Worm (Caenorhabditis elegans): ENCODE results near the gene K11D9.3.

The K11D9.3 gene

DNA sequence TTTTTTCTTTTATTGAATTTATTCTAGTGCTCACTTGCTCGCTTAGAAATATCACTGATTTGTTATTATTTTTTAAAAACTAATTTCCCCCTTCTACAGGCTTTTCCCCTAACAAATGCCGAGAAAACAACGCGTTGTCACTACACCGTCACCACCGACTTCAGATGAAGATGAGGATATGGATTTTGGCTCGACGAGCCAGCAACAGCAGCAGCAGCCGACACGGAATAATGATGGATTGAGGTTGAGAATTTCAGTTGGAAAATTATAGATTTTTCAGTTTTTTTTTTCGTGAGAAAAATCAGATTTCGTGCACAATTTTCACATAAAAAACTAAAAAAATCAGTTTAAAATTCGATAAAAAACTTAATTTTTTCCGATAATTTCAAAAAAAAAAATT, 39.0 kb downstream of the K11D9.3 start, which contains the start of gene dpy-28:
Gene dpy-28 (plus strand): TSS at position 100 of the 400 bp plus-strand sequence.
- TF ChIP-seq ceh-36 (tag; optimal IDR thresholded peaks at IDR 0.05) (no peak), hnd-1 (tag; optimal IDR thresholded peaks at IDR 0.05) (no peak), sea-1 (GFP tag; conservative IDR thresholded peaks at IDR 0.05) (no peak), aly-1 (tag; optimal IDR thresholded peaks at IDR 0.05) (no peak), ama-1 (optimal IDR thresholded peaks at IDR 0.05) (no peak), hmg-4 (GFP tag; optimal IDR thresholded peaks at IDR 0.05) (no peak)

ce11 chrIII:10759050-10760023, 42.7 kb downstream of the K11D9.3 start, which contains the start of gene tasp-1:
TSS of gene tasp-1 (plus strand) at chrIII:10759307.
- TF ChIP-seq tra-4 (tag; optimal IDR thresholded peaks at IDR 0.05), result peak; percentile 70
- TF ChIP-seq aly-1 (tag; optimal IDR thresholded peaks at IDR 0.05), result peak; percentile 78
- peak; percentile 81 for TF ChIP-seq ceh-36 (tag; optimal IDR thresholded peaks at IDR 0.05)
- peak; percentile 74 for TF ChIP-seq hnd-1 (tag; optimal IDR thresholded peaks at IDR 0.05)
- TF ChIP-seq B0310.2 (tag; optimal IDR thresholded peaks at IDR 0.05), result peak; percentile 67
- TF ChIP-seq hmg-4 (GFP tag; optimal IDR thresholded peaks at IDR 0.05), result peak; percentile 98
- peak; percentile 92 for TF ChIP-seq pes-1 (GFP tag; IDR thresholded peaks at IDR 0.05)
- TF ChIP-seq tbx-11 (GFP tag; IDR thresholded peaks at IDR 0.05), result peak; percentile 91
- TF ChIP-seq flt-1 (GFP tag; IDR thresholded peaks at IDR 0.05), result peak; percentile 93
- TF ChIP-seq ama-1 (optimal IDR thresholded peaks at IDR 0.05), result no peak
- TF ChIP-seq sea-1 (GFP tag; conservative IDR thresholded peaks at IDR 0.05), result peak; percentile 96
- TF ChIP-seq ceh-13 (GFP tag; optimal IDR thresholded peaks at IDR 0.05), result peak; percentile 66
- peak; percentile 89 for TF ChIP-seq tbx-37 (GFP tag; conservative IDR thresholded peaks at IDR 0.05)
- TF ChIP-seq hmbx-1 (tag; optimal IDR thresholded peaks at IDR 0.05), result peak; percentile 75
- TF ChIP-seq ets-7 (tag; optimal IDR thresholded peaks at IDR 0.05), result peak; percentile 85
- peak; percentile 99 for TF ChIP-seq F13C5.2 (tag; optimal IDR thresholded peaks at IDR 0.05)
- peak; percentile 85 for TF ChIP-seq scrt-1 (GFP tag; IDR thresholded peaks at IDR 0.05)

DNA sequence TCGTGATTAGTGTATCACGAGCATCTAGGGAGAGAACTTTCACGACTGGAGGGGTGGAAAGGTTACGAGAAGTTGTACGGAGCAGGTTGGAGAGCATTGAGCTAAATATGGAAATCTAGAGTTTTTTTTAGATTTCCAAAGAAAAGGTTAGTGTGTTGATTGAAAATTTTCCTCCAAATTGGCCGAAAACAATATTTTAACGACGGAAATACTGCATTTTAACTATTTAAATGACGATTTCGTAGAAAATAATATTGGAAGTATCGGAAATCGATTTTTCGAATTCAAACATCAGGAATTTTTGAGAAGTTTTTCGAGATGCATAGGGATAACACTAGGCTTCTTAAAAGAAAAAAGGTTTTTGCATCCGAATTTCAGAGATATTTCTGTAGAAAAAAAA, 43.6 kb downstream of the K11D9.3 start, which contains the start of gene K01G5.10:
Gene K01G5.10 (minus strand): TSS at position 101 of the 400 bp plus-strand sequence.
- TF ChIP-seq scrt-1 (GFP tag; IDR thresholded peaks at IDR 0.05), result no peak
- no peak for TF ChIP-seq ceh-13 (GFP tag; optimal IDR thresholded peaks at IDR 0.05)
- TF ChIP-seq ets-7 (tag; optimal IDR thresholded peaks at IDR 0.05), result no peak
- no peak for TF ChIP-seq F13C5.2 (tag; optimal IDR thresholded peaks at IDR 0.05)
- TF ChIP-seq ceh-36 (tag; optimal IDR thresholded peaks at IDR 0.05), result no peak
- no peak for TF ChIP-seq tbx-37 (GFP tag; conservative IDR thresholded peaks at IDR 0.05)
- TF ChIP-seq hnd-1 (tag; optimal IDR thresholded peaks at IDR 0.05), result no peak
- TF ChIP-seq tra-4 (tag; optimal IDR thresholded peaks at IDR 0.05), result no peak
- no peak for TF ChIP-seq ama-1 (optimal IDR thresholded peaks at IDR 0.05)
- TF ChIP-seq flt-1 (GFP tag; IDR thresholded peaks at IDR 0.05), result no peak
- no peak for TF ChIP-seq hmbx-1 (tag; optimal IDR thresholded peaks at IDR 0.05)

DNA sequence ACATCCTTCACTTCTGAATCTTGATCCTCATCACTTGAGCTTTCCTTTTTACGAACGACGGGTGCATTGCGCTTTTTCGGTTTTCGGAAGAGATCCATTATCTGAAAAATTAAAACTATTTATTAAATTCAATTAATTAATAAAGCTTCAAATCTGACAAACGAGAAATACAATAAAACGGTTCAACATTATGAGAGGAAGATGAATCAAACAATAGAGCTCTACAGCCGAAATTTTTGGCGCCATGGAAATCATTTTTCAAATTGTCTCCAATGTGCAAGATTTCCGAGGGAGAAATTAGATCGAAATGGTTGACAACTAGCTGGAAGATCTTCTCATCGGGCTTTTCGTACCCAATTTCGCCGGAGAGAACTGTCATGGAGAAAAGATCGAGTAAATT, 44.5 kb downstream of the K11D9.3 start, which contains the start of gene rnf-113:
Gene rnf-113 (minus strand): TSS at position 101 of the 400 bp plus-strand sequence.
- TF ChIP-seq ceh-13 (GFP tag; optimal IDR thresholded peaks at IDR 0.05), result no peak
- no peak for TF ChIP-seq flt-1 (GFP tag; IDR thresholded peaks at IDR 0.05)
- no peak for TF ChIP-seq hnd-1 (tag; optimal IDR thresholded peaks at IDR 0.05)
- TF ChIP-seq ama-1 (optimal IDR thresholded peaks at IDR 0.05), result no peak
- no peak for TF ChIP-seq pes-1 (GFP tag; IDR thresholded peaks at IDR 0.05)
- TF ChIP-seq ceh-36 (tag; optimal IDR thresholded peaks at IDR 0.05), result no peak
- TF ChIP-seq B0310.2 (tag; optimal IDR thresholded peaks at IDR 0.05), result no peak
- no peak for TF ChIP-seq scrt-1 (GFP tag; IDR thresholded peaks at IDR 0.05)
- TF ChIP-seq ets-7 (tag; optimal IDR thresholded peaks at IDR 0.05), result no peak
- TF ChIP-seq F13C5.2 (tag; optimal IDR thresholded peaks at IDR 0.05), result no peak
- no peak for TF ChIP-seq tra-4 (tag; optimal IDR thresholded peaks at IDR 0.05)
- no peak for TF ChIP-seq aly-1 (tag; optimal IDR thresholded peaks at IDR 0.05)
- no peak for TF ChIP-seq hmbx-1 (tag; optimal IDR thresholded peaks at IDR 0.05)
- no peak for TF ChIP-seq tbx-37 (GFP tag; conservative IDR thresholded peaks at IDR 0.05)
- no peak for TF ChIP-seq tbx-11 (GFP tag; IDR thresholded peaks at IDR 0.05)
- no peak for TF ChIP-seq hmg-4 (GFP tag; optimal IDR thresholded peaks at IDR 0.05)
- TF ChIP-seq sea-1 (GFP tag; conservative IDR thresholded peaks at IDR 0.05), result no peak

DNA sequence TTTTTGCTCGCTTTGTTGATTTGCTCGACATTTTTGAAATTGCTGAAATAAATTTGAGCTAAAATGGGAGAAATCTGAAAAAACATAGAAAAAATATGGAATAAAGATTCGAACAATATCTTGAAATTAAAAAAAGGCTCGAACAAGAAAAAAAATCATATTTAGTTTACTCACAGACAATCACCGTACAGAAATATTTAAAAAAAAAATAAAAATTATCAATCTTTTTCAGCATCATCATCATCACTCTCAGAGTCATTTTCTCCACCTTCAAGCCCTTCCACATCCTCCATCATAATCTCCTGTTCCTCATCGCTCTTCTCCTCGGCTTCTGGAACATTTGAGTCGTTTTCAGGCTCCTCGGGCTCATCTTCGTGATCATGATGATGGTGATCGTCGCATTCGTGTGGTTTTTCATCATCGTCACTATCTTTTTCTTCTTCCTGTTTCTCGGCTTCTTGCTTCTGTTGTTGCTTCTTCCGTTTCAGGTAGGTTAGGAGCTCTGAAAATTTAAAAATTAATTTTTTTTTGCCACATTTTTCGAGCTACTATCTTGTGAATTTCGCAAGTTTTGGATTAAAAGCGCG, 46.4 kb downstream of the K11D9.3 start, which contains the start of gene hpl-2:
Gene hpl-2 (minus strand): TSS at position 51 of the 587 bp plus-strand sequence.
- TF ChIP-seq ets-7 (tag; optimal IDR thresholded peaks at IDR 0.05) (no peak), pes-1 (GFP tag; IDR thresholded peaks at IDR 0.05) (no peak), sea-1 (GFP tag; conservative IDR thresholded peaks at IDR 0.05) (no peak), hmbx-1 (tag; optimal IDR thresholded peaks at IDR 0.05) (no peak), scrt-1 (GFP tag; IDR thresholded peaks at IDR 0.05) (no peak), F13C5.2 (tag; optimal IDR thresholded peaks at IDR 0.05) (no peak), tbx-37 (GFP tag; conservative IDR thresholded peaks at IDR 0.05) (no peak), tra-4 (tag; optimal IDR thresholded peaks at IDR 0.05) (no peak)

ce11 chrIII:10754379-10754778, 47.6 kb downstream of the K11D9.3 start:
- TF ChIP-seq B0310.2 (tag; optimal IDR thresholded peaks at IDR 0.05) (no peak), hnd-1 (tag; optimal IDR thresholded peaks at IDR 0.05) (no peak), ets-7 (tag; optimal IDR thresholded peaks at IDR 0.05) (no peak), ceh-13 (GFP tag; optimal IDR thresholded peaks at IDR 0.05) (no peak), sea-1 (GFP tag; conservative IDR thresholded peaks at IDR 0.05) (no peak), hmg-4 (GFP tag; optimal IDR thresholded peaks at IDR 0.05) (no peak), ceh-36 (tag; optimal IDR thresholded peaks at IDR 0.05) (no peak)

- 0 out of 2 replicates have a peak, but pooled peaks have one; percentile 22 for TF ChIP-seq pes-1 (GFP tag; IDR thresholded peaks at IDR 0.05)
Observed at ce11 chrIII:10750043-10750442, 52.0 kb downstream of the K11D9.3 start, which contains the start of gene enu-3.6. TSS of gene enu-3.6 (plus strand) at chrIII:10750434.

Data from whole organism, early embryonic.